Worm (Caenorhabditis elegans) whole organism, early embryonic: ENCODE data around the gene Y17G7B.12.

ENCODE experiments used
- F13C5.2 ChIP-seq: sonication (generic microtip); optimal IDR thresholded peaks from 2 replicates; lab custom pipeline; 2017; ENCODE audit warnings: mild to moderate bottlenecking, missing genetic modification characterization, inconsistent platforms, missing compliant biosample characterization
- ama-1 ChIP-seq: fragments of 150-350 bp; optimal IDR thresholded peaks from 2 replicates; lab custom pipeline; 2014
- ceh-36 ChIP-seq: sonication (generic microtip); optimal IDR thresholded peaks from 2 replicates; lab custom pipeline; 2016; ENCODE audit warnings: missing genetic modification characterization, inconsistent platforms, missing compliant biosample characterization
- ets-7 ChIP-seq: sonication (generic microtip); optimal IDR thresholded peaks from 2 replicates; lab custom pipeline; 2016; ENCODE audit warnings: missing genotype, missing genetic modification characterization, missing compliant biosample characterization
- flt-1 ChIP-seq: fragments of 200-800 bp; sonication (Bioruptor generic); IDR thresholded peaks from 2 replicates; pipeline ENCODE4 v1.3.6; 2022; ENCODE audit warnings: missing genetic modification characterization, missing compliant biosample characterization
- hmbx-1 ChIP-seq: sonication (generic microtip); optimal IDR thresholded peaks from 2 replicates; lab custom pipeline; 2016; ENCODE audit warnings: mild to moderate bottlenecking, missing genetic modification characterization, missing compliant biosample characterization

- no peak for TF ChIP-seq F13C5.2 (tag; lab: Kevin White, UChicago)
- no peak for TF ChIP-seq ama-1 (lab: Kevin White, UChicago)
- TF ChIP-seq flt-1 (GFP tag; lab: Robert Waterston, UW) = no peak
- TF ChIP-seq ceh-36 = no peak
- TF ChIP-seq hmbx-1 (tag; lab: Kevin White, UChicago) = no peak
- TF ChIP-seq ets-7 (tag; lab: Kevin White, UChicago) = no peak
Measured at ce11 chrII:12067451-12068076, 43.9 kb downstream of the Y17G7B.12 start, which contains the start of gene Y17G7B.22.
